Fruit fly (Drosophila melanogaster) whole organism, adult: ENCODE results near the gene Frl.

Experiments
- CG11617 ChIP-seq: fragments of 200-800 bp; sonication (Bioruptor generic); optimal IDR thresholded peaks from 2 replicates; lab custom pipeline; 2017; ENCODE audit warnings: mild to moderate bottlenecking, missing biosample characterization, missing genetic modification reagents, missing genetic modification characterization
- CG12768 ChIP-seq: fragments of 200-800 bp; sonication (Bioruptor generic); optimal IDR thresholded peaks from 2 replicates; lab custom pipeline; 2017; ENCODE audit warnings: missing biosample characterization, missing genetic modification characterization, mild to moderate bottlenecking, moderate library complexity, missing genetic modification reagents
- CG14711 ChIP-seq: fragments of 200-800 bp; sonication (Bioruptor generic); optimal IDR thresholded peaks from 2 replicates; lab custom pipeline; 2018; ENCODE audit warnings: missing biosample characterization, mild to moderate bottlenecking, missing genetic modification characterization, moderate library complexity
- CG1620 ChIP-seq: fragments of 200-800 bp; sonication (Bioruptor generic); optimal IDR thresholded peaks from 2 replicates; lab custom pipeline; 2016; ENCODE audit warnings: missing biosample characterization, missing genetic modification characterization
- CG33017 ChIP-seq: fragments of 200-800 bp; sonication (Bioruptor generic); optimal IDR thresholded peaks from 2 replicates; lab custom pipeline; 2018; ENCODE audit warnings: missing biosample characterization, mild to moderate bottlenecking, missing genetic modification characterization, moderate library complexity
- CG5204 ChIP-seq: fragments of 200-800 bp; sonication (Bioruptor generic); optimal IDR thresholded peaks from 2 replicates; lab custom pipeline; 2016; ENCODE audit warnings: missing biosample characterization, missing genetic modification characterization
- CG7045 ChIP-seq: fragments of 200-800 bp; sonication (Bioruptor generic); optimal IDR thresholded peaks from 2 replicates; lab custom pipeline; 2017; ENCODE audit warnings: missing biosample characterization, mild to moderate bottlenecking, missing genetic modification characterization
- CG7101 ChIP-seq: fragments of 200-800 bp; sonication (Bioruptor generic); optimal IDR thresholded peaks from 2 replicates; lab custom pipeline; 2018; ENCODE audit warnings: missing biosample characterization, mild to moderate bottlenecking, missing genetic modification characterization, moderate library complexity
- Clk ChIP-seq: fragments of 200-800 bp; sonication (Bioruptor generic); optimal IDR thresholded peaks from 2 replicates; lab custom pipeline; 2017; ENCODE audit warnings: missing biosample characterization, missing genetic modification characterization
- Crg-1 ChIP-seq: fragments of 200-800 bp; sonication (Bioruptor generic); optimal IDR thresholded peaks from 2 replicates; lab custom pipeline; 2016; ENCODE audit warnings: missing biosample characterization, missing genetic modification characterization
- Hr96 ChIP-seq: fragments of 200-800 bp; sonication (Bioruptor generic); optimal IDR thresholded peaks from 2 replicates; lab custom pipeline; 2016; ENCODE audit warnings: missing biosample characterization, missing genetic modification characterization
- Mnt ChIP-seq: fragments of 200-800 bp; sonication (Bioruptor generic); optimal IDR thresholded peaks from 2 replicates; lab custom pipeline; 2016; ENCODE audit warnings: missing biosample characterization, mild to moderate bottlenecking, missing genetic modification characterization
- bab1 ChIP-seq: fragments of 200-800 bp; sonication (Bioruptor generic); optimal IDR thresholded peaks from 3 replicates; lab custom pipeline; 2019; ENCODE audit warnings: missing biosample characterization, mild to moderate bottlenecking, missing genetic modification characterization, moderate library complexity
- cic ChIP-seq: fragments of 200-800 bp; sonication (Bioruptor generic); optimal IDR thresholded peaks from 2 replicates; lab custom pipeline; 2017; ENCODE audit warnings: missing biosample characterization, mild to moderate bottlenecking, missing genetic modification characterization, moderate library complexity
- cnc ChIP-seq, 2 experiments: fragments of >200 bp; optimal IDR thresholded peaks; 2 replicates each; lab custom pipeline; 2017
- kay ChIP-seq: fragments of 200-800 bp; sonication (Bioruptor generic); peaks from one replicate; lab custom pipeline; 2016; ENCODE audit warnings: missing biosample characterization, missing genetic modification characterization, borderline replicate concordance
- ovo ChIP-seq: fragments of 200-800 bp; sonication (Bioruptor generic); optimal IDR thresholded peaks from 2 replicates; lab custom pipeline; 2016; ENCODE audit warnings: missing biosample characterization, missing genetic modification characterization
- pad ChIP-seq: fragments of 200-800 bp; sonication (Bioruptor generic); optimal IDR thresholded peaks from 3 replicates; lab custom pipeline; 2017; ENCODE audit warnings: missing biosample characterization, missing genetic modification characterization, mild to moderate bottlenecking, moderate library complexity, missing genetic modification reagents
- tj ChIP-seq: fragments of 200-800 bp; sonication (Bioruptor generic); optimal IDR thresholded peaks from 3 replicates; lab custom pipeline; 2017; ENCODE audit warnings: missing biosample characterization, mild to moderate bottlenecking, missing genetic modification characterization, moderate library complexity
- toe ChIP-seq: fragments of 200-800 bp; sonication (Bioruptor generic); optimal IDR thresholded peaks from 2 replicates; lab custom pipeline; 2016; ENCODE audit warnings: missing biosample characterization, missing genetic modification characterization

Gene Frl

dm6 chr3L:14049620-14050253 is 3.3 kb upstream of the Frl start, which contains the start of gene Neurl4:
TSS of gene Neurl4 (minus strand) at chr3L:14049892.
- TF ChIP-seq Hr96 (no peak), CG5204 (GFP tag; lab: Kevin White, UChicago) (peak; percentile 56), pad (GFP tag; lab: Kevin White, UChicago) (peak; percentile 43), CG7101 (tag; lab: Kevin White, UChicago) (peak; percentile 53), ovo (GFP tag; lab: Kevin White, UChicago) (peak; percentile 30), Mnt (GFP tag; lab: Kevin White, UChicago) (no peak), kay (GFP tag; lab: Kevin White, UChicago) (no peak), cnc (optimal IDR thresholded peaks at IDR 0.05; lab: Kevin White, UChicago) (no peak), Crg-1 (peak; percentile 7), Clk (GFP tag; lab: Kevin White, UChicago) (no peak), tj (GFP tag; lab: Kevin White, UChicago) (no peak), cic (GFP tag; lab: Kevin White, UChicago) (peak; percentile 3), CG33017 (peak; percentile 49), toe (GFP tag; lab: Kevin White, UChicago) (no peak), CG1620 (peak; percentile 5), CG12768 (GFP tag; lab: Kevin White, UChicago) (no peak), CG7045 (peak; percentile 47), CG14711 (tag; lab: Kevin White, UChicago) (peak; percentile 58), CG11617 (GFP tag; lab: Kevin White, UChicago) (peak; percentile 37), bab1 (GFP tag; lab: Kevin White, UChicago) (no peak)

- no peak for TF ChIP-seq cic (GFP tag; lab: Kevin White, UChicago)
- TF ChIP-seq cnc (optimal IDR thresholded peaks at IDR 0.05; lab: Kevin White, UChicago), result no peak
- TF ChIP-seq toe (GFP tag; lab: Kevin White, UChicago), result peak; percentile 68
- no peak for TF ChIP-seq kay (GFP tag; lab: Kevin White, UChicago)
- TF ChIP-seq CG14711 (tag; lab: Kevin White, UChicago), result peak; percentile 42
- peak; percentile 58 for TF ChIP-seq Mnt (GFP tag; lab: Kevin White, UChicago)
- no peak for TF ChIP-seq ovo (GFP tag; lab: Kevin White, UChicago)
- TF ChIP-seq Hr96, result peak; percentile 57
- peak; percentile 30 for TF ChIP-seq CG7045
- peak; percentile 64 for TF ChIP-seq CG1620
- peak; percentile 41 for TF ChIP-seq CG7101 (tag; lab: Kevin White, UChicago)
- no peak for TF ChIP-seq CG33017
- peak; percentile 76 for TF ChIP-seq bab1 (GFP tag; lab: Kevin White, UChicago)
- TF ChIP-seq CG11617 (GFP tag; lab: Kevin White, UChicago), result no peak
- no peak for TF ChIP-seq Crg-1
- peak; percentile 30 for TF ChIP-seq CG12768 (GFP tag; lab: Kevin White, UChicago)
- peak; percentile 55 for TF ChIP-seq CG5204 (GFP tag; lab: Kevin White, UChicago)
- peak; percentile 45 for TF ChIP-seq pad (GFP tag; lab: Kevin White, UChicago)
- TF ChIP-seq tj (GFP tag; lab: Kevin White, UChicago), result no peak
- TF ChIP-seq Clk (GFP tag; lab: Kevin White, UChicago), result peak; percentile 24
Measured at dm6 chr3L:14050944-14051548, 2.0 kb upstream of the Frl start, which contains the start of gene CG6833. TSS of gene CG6833 (plus strand) at chr3L:14051206.

dm6 chr3L:14053806-14054205 is 791 bp downstream of the Frl start:
- TF ChIP-seq toe (GFP tag; lab: Kevin White, UChicago), result no peak
- TF ChIP-seq Clk (GFP tag; lab: Kevin White, UChicago), result no peak
- no peak for TF ChIP-seq CG7045
- no peak for TF ChIP-seq CG11617 (GFP tag; lab: Kevin White, UChicago)
- TF ChIP-seq Hr96, result no peak
- TF ChIP-seq kay (GFP tag; lab: Kevin White, UChicago), result no peak
- TF ChIP-seq ovo (GFP tag; lab: Kevin White, UChicago), result no peak
- TF ChIP-seq CG12768 (GFP tag; lab: Kevin White, UChicago), result no peak
- no peak for TF ChIP-seq cnc (optimal IDR thresholded peaks at IDR 0.05; lab: Kevin White, UChicago)
- no peak for TF ChIP-seq pad (GFP tag; lab: Kevin White, UChicago)
- TF ChIP-seq CG1620, result no peak
- TF ChIP-seq cic (GFP tag; lab: Kevin White, UChicago), result no peak
- no peak for TF ChIP-seq Crg-1
- no peak for TF ChIP-seq CG14711 (tag; lab: Kevin White, UChicago)
- no peak for TF ChIP-seq tj (GFP tag; lab: Kevin White, UChicago)
- TF ChIP-seq CG7101 (tag; lab: Kevin White, UChicago), result no peak
- TF ChIP-seq CG33017, result no peak
- TF ChIP-seq CG5204 (GFP tag; lab: Kevin White, UChicago), result no peak
- no peak for TF ChIP-seq bab1 (GFP tag; lab: Kevin White, UChicago)
- no peak for TF ChIP-seq Mnt (GFP tag; lab: Kevin White, UChicago)

DNA sequence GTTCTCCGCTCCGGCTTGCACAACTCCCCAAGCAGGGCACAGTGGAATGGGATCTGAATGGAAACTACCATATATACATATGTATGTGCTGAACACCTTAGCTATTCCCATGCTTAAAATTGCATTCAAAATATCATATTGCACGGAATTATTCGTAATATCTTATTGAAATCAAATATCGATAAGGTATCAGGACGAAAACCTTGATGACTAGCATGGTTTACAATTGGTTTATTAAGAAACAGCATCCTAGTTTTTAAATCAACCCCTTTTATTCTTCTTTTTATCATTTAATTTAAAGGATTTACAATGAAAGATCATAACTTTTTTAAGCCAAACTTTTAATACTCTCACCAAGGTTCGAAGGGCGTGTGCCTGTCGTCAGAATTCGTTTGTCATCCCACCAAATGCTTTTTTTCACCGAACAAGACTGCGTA is 2.3 kb downstream of the Frl start:
- no peak for TF ChIP-seq CG33017

DNA sequence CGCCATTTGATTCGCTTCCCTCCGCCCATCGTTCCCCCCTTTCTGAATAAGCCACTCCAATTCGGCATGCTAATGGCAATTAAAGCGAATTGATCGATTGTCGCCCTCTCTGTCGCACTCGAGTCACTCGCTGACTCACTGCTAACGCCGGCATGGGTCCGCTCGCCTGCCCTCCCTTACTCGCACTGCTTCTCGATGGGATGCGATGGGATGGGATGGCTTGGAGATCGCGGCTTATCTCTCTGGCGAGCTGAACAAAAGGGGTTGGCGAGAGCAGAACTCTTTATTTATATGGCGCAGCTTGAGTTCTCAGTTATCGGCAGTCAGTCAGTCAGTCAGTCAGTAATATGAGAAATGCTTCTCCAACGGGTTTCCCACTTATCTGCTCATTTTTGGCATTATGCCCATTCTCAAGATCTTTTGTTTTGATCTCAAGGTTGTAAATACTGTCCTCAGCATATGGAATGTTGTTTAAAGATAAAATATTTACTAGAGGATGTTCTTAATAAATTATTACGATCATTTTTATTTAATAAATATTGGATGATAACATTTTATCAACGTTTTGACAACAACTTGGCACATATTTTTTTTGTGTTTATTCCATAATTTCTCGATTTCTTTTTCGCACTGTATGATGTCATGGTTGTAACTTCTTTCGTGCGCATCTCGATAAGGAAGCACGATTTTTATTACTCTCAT is 3.0 kb downstream of the Frl start:
- TF ChIP-seq toe (GFP tag; lab: Kevin White, UChicago) (peak; percentile 10), bab1 (GFP tag; lab: Kevin White, UChicago) (no peak), CG33017 (no peak), cnc (optimal IDR thresholded peaks at IDR 0.05; lab: Kevin White, UChicago) (no peak), tj (GFP tag; lab: Kevin White, UChicago) (peak; percentile 16)
